Fruit fly (Drosophila melanogaster) whole organism, embryonic: ENCODE data around the gene CG33687.

ENCODE experiments used
- Ssrp ChIP-seq: fragments of 200-800 bp; sonication (Bioruptor generic); optimal IDR thresholded peaks from 2 replicates; lab custom pipeline; 2018; ENCODE audit warnings: missing biosample characterization, mild to moderate bottlenecking, missing genetic modification characterization, moderate library complexity
- gro ChIP-seq: fragments of 200-800 bp; sonication (Bioruptor generic); optimal IDR thresholded peaks from 2 replicates; lab custom pipeline; 2016; ENCODE audit warnings: missing biosample characterization, missing genetic modification characterization

dm6 chr3L:16164150-16165039 is 33.3 kb upstream of the CG33687 start, which contains the start of gene CG5151:
- TF ChIP-seq Ssrp (tag; lab: Kevin White, UChicago), result no peak
- peak; percentile 10 for TF ChIP-seq gro (GFP tag; lab: Kevin White, UChicago)
